Fruit fly (Drosophila melanogaster) ovary, adult (tissue): ENCODE results near the gene Npc2e.
A peak's percentile ranks its signal among the peaks of the same experiment; 100 is the strongest.

Experiments
- CG17801 ChIP-seq: fragments of 200-800 bp; optimal IDR thresholded peaks from 2 replicates; lab custom pipeline; 2019; ENCODE audit warnings: missing biosample characterization, mild to moderate bottlenecking, missing genetic modification characterization, moderate library complexity; ENCODE audit not compliant: partially characterized antibody

Gene Npc2e

DNA sequence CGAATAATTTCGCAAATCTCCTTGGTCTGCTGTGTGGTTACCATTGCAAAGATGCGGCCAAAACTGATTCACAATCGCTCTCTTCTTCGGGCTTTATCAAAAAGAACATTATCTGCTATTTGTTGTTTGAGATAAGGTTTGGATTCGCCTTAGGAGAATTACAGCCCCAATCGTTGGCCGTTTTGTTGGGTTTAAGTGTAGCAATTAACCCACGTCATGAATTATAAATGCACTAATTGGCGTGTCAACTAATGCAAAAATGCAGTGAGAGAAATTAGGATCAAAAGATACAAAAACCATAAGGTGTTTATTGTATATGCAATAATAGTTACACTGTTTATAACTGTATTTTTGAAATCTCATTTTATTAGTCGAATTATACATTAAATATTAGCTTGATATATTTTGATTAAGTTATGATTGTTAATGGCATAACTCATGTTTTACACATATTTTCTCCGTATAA, 22.2 kb downstream of the Npc2e start, which contains the start of gene Alp13:
Alp13 (minus strand) TSS at position 51 of the 466 bp plus-strand sequence.
- TF ChIP-seq CG17801 (GFP tag; lab: Kevin White, UChicago): peak; percentile 41

DNA sequence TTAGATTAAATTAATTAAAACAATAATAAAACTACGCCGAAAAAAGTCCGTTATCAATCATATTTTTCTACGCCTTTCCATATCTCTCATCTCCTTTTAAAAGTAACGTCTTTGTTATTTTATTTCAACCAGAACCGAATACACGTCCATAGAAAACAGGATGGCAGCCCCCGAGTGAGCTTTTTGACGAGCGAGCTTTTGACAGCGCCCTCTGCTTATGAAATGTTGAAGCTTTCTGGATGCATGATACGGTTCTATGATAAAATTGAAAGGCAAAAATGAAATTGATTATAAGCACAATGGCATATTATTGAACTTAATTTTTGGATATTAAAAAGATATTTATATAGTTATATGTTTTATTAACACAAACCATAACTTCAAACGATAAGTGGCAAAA, 23.5 kb downstream of the Npc2e start:
- peak; percentile 56 for TF ChIP-seq CG17801 (GFP tag; lab: Kevin White, UChicago)

DNA sequence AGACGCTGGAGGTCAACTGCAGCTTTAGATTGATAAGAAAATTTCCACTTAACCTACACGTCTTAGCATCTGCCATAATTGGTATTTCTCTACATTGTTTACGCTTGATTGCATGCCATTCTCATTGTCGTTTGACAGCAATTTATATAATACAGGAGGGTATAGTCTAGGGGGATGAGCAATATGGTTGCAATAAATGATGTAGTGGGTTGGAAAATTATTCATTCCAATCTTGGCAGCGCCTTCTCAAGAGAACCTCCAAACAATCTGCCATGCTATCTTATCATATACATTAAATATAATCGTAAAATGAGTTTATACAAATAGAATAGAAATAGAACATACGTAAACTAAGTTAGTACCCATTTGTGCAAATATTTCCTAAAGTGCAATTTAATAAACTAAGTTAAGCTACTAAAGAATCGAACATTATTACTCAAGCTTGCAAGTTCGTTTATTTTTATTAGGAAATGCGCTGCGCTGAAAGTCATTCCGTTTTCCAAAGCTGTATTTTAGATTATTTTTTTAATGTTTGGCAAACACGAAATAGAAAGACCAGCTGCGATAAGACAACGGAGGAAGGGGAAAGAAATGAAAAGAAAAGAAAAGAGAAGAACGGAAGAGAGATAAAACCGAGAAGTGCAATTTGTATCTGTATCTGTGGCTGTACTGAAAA, 25.5 kb downstream of the Npc2e start:
- no peak for TF ChIP-seq CG17801 (GFP tag; lab: Kevin White, UChicago)

DNA sequence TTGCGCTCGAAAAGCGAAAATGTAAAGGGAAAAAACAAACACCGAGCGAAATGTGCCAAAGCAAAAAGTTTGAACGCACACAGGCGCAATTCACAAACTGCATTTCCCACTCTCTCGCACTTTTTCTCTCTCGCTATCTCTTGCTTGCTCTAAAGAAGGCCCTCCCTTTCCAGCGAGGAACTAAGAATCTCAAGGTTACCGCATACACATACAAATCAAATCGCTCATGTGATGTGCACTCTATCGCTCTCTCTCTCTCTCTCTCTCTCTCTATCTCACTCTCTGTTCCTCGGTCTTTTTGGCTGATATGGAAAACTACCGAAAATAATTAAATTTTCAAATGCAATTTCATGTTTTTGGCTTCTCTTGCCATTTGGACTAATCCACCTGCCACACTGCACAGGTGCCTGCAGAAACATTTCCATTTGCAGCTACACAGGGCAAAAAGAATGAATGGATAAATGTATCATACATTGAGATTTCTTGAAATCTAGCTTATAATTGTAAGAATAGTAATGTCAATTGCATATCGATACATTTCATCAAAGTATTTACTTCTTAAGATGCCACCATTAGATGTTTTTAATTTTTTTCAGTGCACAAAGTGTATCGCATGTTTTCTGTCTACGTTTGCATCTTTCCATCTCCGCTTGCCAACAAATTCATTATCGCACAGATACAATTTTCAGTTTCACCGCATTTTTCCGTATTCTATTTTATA, 26.3 kb downstream of the Npc2e start:
- TF ChIP-seq CG17801 (GFP tag; lab: Kevin White, UChicago): peak; percentile 78

DNA sequence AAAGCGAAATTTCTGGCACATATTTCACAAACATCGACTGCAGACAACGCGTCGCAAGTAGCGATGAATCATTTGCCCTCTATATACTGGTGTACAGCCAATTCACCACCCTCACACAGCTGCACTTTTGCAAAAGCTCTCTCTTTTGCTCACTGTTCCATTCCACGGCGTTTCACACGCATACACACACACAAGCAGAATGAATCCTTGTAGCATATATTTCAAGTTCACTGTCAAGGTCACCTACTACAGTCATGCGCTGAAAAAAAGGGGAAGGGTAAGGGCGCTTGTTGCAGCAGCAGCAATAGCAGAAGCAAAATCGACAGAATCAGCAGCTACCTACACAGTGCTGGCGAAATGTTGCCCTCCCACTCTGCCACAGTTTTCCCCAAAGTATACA, 27.6 kb downstream of the Npc2e start:
- TF ChIP-seq CG17801 (GFP tag; lab: Kevin White, UChicago): peak; percentile 6

DNA sequence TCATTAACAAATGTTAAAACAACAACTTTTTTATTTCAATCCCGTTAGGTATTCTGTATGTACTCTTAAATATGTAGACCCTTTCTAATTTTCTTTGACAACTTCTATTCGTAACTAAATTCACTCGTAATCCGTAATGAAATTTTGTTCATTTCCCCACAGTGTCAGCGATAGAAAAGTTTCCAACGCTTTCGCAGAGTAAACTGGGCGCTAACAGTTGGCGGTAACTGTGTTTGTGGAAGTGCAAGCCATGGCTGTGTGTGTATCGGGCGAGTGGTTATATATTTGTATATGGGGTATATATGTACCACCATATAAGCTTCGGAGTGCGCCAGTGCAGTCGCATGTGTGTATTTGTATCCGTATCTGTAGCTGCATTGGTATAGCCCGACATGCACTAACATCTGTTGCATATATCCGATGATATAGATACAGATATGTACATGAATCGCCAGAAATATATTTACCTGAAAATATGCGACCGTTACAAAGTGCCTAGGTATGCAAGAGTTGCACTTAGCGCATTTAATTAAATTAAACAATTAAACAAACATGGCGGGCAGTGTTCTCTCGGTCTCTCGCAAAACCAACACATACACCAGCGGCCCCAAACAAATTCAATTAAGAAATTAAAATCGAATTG, 28.5 kb downstream of the Npc2e start:
- no peak for TF ChIP-seq CG17801 (GFP tag; lab: Kevin White, UChicago)

DNA sequence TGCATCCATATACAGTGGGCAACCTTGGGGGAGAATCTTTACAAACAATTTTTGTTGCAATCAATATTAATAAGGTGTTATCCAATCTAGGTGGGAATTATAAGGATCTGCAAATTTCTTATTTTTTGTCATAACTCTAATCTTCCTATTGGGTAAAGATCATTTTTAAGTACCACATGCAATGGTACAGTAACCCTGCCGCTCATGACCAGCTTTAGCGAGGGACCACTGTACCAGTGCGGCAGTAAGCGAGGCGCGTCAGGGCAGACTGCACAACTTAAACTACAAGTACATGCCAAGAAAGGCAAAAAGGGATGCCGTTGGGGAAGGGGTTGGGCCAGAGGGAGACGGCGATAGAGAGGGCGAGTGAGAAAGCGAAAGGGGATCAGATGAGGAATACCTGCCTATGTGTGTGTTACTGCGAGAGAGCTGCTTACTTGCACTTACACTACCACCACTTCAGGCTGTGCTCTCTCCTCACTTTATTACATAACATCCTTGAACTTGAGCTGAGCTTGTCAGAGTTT, 29.5 kb downstream of the Npc2e start:
- TF ChIP-seq CG17801 (GFP tag; lab: Kevin White, UChicago): peak; percentile 52

DNA sequence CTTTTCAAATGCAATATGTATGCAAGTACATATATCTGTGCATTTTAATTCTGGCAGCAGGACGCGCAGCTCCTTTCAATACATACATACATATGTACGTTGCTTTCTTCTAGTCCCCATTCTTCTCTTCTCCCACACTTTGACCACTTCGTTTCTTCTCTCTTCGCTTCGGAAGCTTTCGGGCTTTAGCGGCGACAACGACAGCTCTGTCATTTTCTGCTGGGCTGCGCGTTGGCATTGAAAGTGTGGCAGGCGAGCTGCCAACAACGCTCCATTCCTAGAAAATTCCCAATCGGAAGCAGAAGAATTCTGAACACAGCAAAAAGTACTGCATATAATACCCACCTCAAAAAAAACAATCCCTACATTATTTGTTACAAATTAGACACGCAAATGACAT, 29.9 kb downstream of the Npc2e start:
- peak; percentile 4 for TF ChIP-seq CG17801 (GFP tag; lab: Kevin White, UChicago)

DNA sequence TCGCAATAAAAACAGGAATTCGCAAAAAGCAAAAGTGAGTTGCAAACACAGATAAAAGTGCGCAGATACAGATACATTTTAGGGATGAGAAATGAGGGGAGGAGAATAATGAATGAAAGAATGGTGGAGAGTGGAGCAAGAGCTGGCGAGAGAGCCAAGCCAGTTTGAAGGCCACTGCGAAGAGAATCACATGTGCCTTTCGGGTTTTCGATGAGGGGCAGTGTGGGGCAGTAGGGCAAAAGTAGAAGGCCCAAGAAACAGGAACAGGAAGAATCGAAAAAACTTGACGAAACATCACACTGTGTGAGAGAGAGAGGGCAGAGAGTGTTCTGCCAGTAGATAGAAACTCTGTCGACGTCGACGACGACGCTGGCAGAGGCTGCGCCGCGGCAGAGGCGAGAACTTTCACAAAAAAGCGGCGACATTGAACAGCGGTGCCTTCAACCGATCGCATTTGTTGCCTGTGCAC, 31.1 kb downstream of the Npc2e start:
- TF ChIP-seq CG17801 (GFP tag; lab: Kevin White, UChicago): no peak

DNA sequence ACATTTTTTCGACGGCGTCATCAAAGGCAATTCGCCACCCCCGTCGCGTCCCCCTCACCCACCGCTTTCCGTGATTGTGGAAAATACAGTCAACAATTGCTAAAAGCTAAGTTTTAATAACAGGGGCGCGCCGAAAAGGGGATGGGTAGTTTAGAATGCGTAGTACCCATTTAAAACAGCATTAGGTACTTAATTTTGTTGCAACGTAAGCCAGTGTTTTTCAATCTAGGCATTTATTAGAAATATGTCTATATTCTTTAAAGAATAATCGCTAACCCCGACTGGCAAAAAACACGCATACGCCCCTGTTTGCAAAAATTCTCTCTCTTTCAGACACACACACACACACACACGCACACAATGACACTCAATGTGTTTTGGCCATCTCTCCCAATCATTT, 31.8 kb downstream of the Npc2e start:
- TF ChIP-seq CG17801 (GFP tag; lab: Kevin White, UChicago): peak; percentile 81

DNA sequence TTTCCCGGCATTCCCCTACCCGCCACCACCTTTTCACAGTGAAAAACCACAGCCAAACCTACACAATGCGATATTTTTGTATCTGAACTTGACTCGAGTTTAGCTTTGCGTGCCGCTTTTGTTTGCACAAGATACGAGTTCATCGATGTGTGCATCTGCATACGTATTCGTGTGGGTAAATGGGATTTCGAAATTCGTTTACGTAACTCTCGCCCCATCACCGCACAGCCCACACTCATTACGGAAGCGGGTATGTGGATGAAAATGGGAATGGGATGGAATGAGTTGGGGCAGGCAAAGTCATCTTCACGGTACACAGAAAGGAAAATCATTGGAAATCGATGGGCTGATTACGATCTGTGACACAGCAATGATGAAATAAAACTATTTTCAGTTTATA, 33.1 kb downstream of the Npc2e start:
- TF ChIP-seq CG17801 (GFP tag; lab: Kevin White, UChicago): no peak

DNA sequence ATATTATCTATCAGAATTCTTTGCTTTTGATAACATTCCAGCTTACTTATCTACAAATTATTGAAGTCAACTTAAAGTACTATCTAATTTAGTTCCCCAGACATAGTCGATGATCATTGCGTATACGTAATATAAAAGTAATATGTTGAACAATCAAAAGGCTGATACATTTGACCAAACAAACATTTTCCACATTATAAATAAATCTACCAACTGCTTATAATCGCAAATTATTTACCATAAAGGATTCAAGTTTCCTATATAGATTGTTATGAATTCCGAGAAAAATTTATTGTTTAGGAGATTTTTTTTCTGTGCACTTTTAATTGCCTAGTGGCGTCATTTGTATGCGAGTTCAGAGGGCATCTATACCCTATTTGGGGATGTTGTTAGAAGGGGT, 33.6 kb downstream of the Npc2e start:
- no peak for TF ChIP-seq CG17801 (GFP tag; lab: Kevin White, UChicago)

DNA sequence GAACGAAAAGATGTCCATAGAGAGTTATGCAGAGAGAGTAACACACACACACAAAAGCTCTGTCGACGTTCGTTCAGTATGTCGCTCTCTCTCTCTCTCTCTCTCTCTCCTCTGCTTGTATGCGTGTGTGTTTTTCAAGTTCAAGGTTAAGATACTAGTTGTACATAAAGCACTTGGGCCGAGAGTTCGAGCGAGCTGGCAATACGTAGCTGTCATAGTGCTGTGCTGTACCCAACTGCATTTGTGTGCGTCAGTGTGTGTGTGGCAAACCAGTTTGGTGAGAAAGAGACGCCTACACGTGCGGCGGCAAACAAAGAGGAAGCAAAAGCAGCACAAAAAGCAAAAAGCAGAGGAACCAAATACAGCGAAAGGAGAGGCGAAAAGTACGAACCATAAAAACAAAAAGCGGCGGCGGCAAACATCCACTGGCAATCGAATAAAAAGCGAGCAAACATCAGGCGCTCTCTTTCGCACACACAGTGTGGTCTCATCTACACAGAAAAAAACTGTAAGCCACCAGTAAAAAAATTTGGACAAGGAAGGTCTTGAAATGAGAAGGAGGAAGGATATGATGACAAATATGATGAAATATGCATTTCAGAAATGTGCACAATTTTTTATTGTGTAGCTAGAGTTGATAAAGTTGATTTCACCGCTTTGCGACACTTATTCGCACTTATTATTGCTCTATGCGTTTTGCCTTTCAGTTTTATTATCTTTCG, 34.2 kb downstream of the Npc2e start:
- TF ChIP-seq CG17801 (GFP tag; lab: Kevin White, UChicago): peak; percentile 6

DNA sequence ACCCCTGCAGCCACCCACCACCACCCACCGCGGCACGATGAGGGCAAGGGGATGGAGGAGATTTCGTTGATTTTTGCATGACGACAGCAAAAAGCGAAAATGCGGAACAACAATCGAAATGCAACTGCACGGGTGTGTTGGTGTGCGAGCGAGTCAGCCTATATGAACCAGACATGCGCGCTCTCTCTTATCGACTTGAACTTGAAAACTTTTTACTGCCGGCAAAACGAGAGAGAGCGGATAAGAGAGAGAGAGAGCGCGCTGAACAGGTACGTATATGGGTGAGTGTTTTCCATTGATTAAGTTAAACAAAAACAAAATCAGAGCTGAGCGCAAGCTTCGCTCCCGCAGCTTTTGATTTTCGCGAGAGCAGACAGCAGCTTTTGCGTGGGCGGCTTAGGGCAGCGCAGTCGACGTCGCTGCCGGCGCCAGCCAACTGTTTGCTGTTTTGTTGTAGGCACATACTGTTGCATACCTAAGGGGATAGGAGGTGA, 36.1 kb downstream of the Npc2e start:
- peak; percentile 22 for TF ChIP-seq CG17801 (GFP tag; lab: Kevin White, UChicago)
